Worm (Caenorhabditis elegans) whole organism, L4 larva: ENCODE data around the gene acl-4.

ENCODE experiments used
- T20F7.1 ChIP-seq: fragments of 200-800 bp; sonication (Bioruptor generic); optimal IDR thresholded peaks from 2 replicates; lab custom pipeline; 2018; ENCODE audit warnings: mild to moderate bottlenecking, missing genetic modification characterization, missing compliant biosample characterization
- aha-1 ChIP-seq: fragments of 150-350 bp; peaks from one replicate; lab custom pipeline; 2014; ENCODE audit warnings: missing biosample characterization, missing genetic modification characterization
- ama-1 ChIP-seq: fragments of 150-350 bp; optimal IDR thresholded peaks from 2 replicates; lab custom pipeline; 2014; ENCODE audit warnings: inconsistent platforms, mixed read lengths
- ceh-32 ChIP-seq: sonication (generic microtip); optimal IDR thresholded peaks from 2 replicates; lab custom pipeline; 2016; ENCODE audit warnings: mild to moderate bottlenecking, missing genetic modification characterization, missing compliant biosample characterization; ENCODE audit not compliant: poor library complexity
- ceh-82 ChIP-seq: sonication (generic microtip); optimal IDR thresholded peaks from 2 replicates; lab custom pipeline; 2017; ENCODE audit warnings: missing biosample characterization, missing genetic modification characterization
- ces-1 ChIP-seq: fragments of 150-350 bp; sonication (generic microtip); optimal IDR thresholded peaks from 4 replicates; lab custom pipeline; 2014; ENCODE audit warnings: missing biosample characterization, missing genetic modification reagents, missing genetic modification characterization
- daf-8 ChIP-seq: fragments of 200-800 bp; sonication (Bioruptor generic); IDR thresholded peaks from 2 replicates; pipeline ENCODE4 v1.3.6; 2022; ENCODE audit warnings: missing genetic modification characterization, missing compliant biosample characterization
- egl-43 ChIP-seq: fragments of 200-800 bp; sonication (Bioruptor generic); IDR thresholded peaks from 2 replicates; pipeline ENCODE4 v1.3.6; 2022; ENCODE audit warnings: missing genetic modification reagents, missing genetic modification characterization, missing compliant biosample characterization
- fkh-10 ChIP-seq: fragments of 150-350 bp; optimal IDR thresholded peaks from 2 replicates; lab custom pipeline; 2014; ENCODE audit warnings: missing biosample characterization, missing genetic modification reagents, missing genetic modification characterization
- gei-8 ChIP-seq: fragments of 200-800 bp; sonication (Bioruptor generic); optimal IDR thresholded peaks from 2 replicates; lab custom pipeline; 2018; ENCODE audit warnings: mild to moderate bottlenecking, missing genetic modification characterization, missing compliant biosample characterization
- hif-1 ChIP-seq, 2 experiments: sonication (generic microtip); optimal IDR thresholded peaks; 2 replicates each; lab custom pipeline; 2016 to 2017; ENCODE audit warnings: missing compliant biosample characterization in 2 of 2, missing genetic modification characterization in 2 of 2, missing genetic modification reagents in 2 of 2, missing genotype in 2 of 2, mild to moderate bottlenecking in 1 of 2
- lin-29 ChIP-seq: fragments of 200-800 bp; sonication (Bioruptor generic); IDR thresholded peaks from 2 replicates; pipeline ENCODE4 v1.3.6; 2022; ENCODE audit warnings: missing genetic modification reagents, missing genetic modification characterization, missing compliant biosample characterization
- lin-39 ChIP-seq: fragments of 150-350 bp; optimal IDR thresholded peaks from 2 replicates; lab custom pipeline; 2014; ENCODE audit warnings: missing biosample characterization, missing genetic modification reagents, missing genetic modification characterization
- madf-9 ChIP-seq: fragments of 200-800 bp; sonication (Bioruptor generic); conservative IDR thresholded peaks from 2 replicates; pipeline ENCODE4 v1.3.6; 2022; ENCODE audit warnings: missing genetic modification reagents, missing genetic modification characterization, missing compliant biosample characterization
- mes-2 ChIP-seq: sonication (generic microtip); optimal IDR thresholded peaks from 2 replicates; lab custom pipeline; 2016; ENCODE audit warnings: missing genotype, mild to moderate bottlenecking, missing genetic modification characterization, missing compliant biosample characterization; ENCODE audit not compliant: poor library complexity, severe bottlenecking
- mxl-3 ChIP-seq: fragments of 200-800 bp; sonication (Bioruptor generic); optimal IDR thresholded peaks from 2 replicates; lab custom pipeline; 2018; ENCODE audit warnings: mild to moderate bottlenecking, missing genetic modification characterization, missing compliant biosample characterization
- nhr-28 ChIP-seq: fragments of 150-350 bp; optimal IDR thresholded peaks from 2 replicates; lab custom pipeline; 2014; ENCODE audit warnings: missing biosample characterization, missing genetic modification characterization
- nhr-77 ChIP-seq: fragments of 150-350 bp; optimal IDR thresholded peaks from 2 replicates; lab custom pipeline; 2014; ENCODE audit warnings: missing biosample characterization, missing genetic modification characterization
- pha-4 ChIP-seq, 2 experiments: fragments of 150-350 bp in 1 of 2; fragments of 200-800 bp in 1 of 2; sonication (Bioruptor generic) in 1 of 2; IDR thresholded peaks in 1 of 2; optimal IDR thresholded peaks in 1 of 2; 2 replicates each; pipeline versions ENCODE4 v1.3.6 to Lab custom; 2014 to 2022; ENCODE audit warnings: missing genetic modification characterization in 2 of 2, missing genetic modification reagents in 2 of 2, missing biosample characterization in 1 of 2, missing compliant biosample characterization in 1 of 2
- php-3 ChIP-seq: fragments of 200-800 bp; sonication (Bioruptor generic); IDR thresholded peaks from 2 replicates; pipeline ENCODE4 v1.3.6; 2022; ENCODE audit warnings: missing genetic modification reagents, missing genetic modification characterization, missing compliant biosample characterization
- pqm-1 ChIP-seq: sonication (generic microtip); optimal IDR thresholded peaks from 2 replicates; lab custom pipeline; 2017; ENCODE audit warnings: missing biosample characterization, missing genetic modification characterization
- rbr-2 ChIP-seq: sonication (generic microtip); optimal IDR thresholded peaks from 2 replicates; lab custom pipeline; 2016; ENCODE audit warnings: missing genotype, missing genetic modification characterization, missing compliant biosample characterization
- sdz-12 ChIP-seq: fragments of 200-800 bp; sonication (Bioruptor generic); optimal IDR thresholded peaks from 2 replicates; lab custom pipeline; 2018; ENCODE audit warnings: mild to moderate bottlenecking, missing genetic modification characterization, missing compliant biosample characterization
- snpc-4 ChIP-seq: fragments of 150-350 bp; optimal IDR thresholded peaks from 2 replicates; lab custom pipeline; 2014; ENCODE audit warnings: missing biosample characterization, missing genetic modification characterization
- spr-1 ChIP-seq: sonication (generic microtip); optimal IDR thresholded peaks from 2 replicates; lab custom pipeline; 2016; ENCODE audit warnings: mild to moderate bottlenecking, missing genetic modification characterization, missing compliant biosample characterization
- tra-1 ChIP-seq: fragments of 200-800 bp; sonication (Bioruptor generic); IDR thresholded peaks from 2 replicates; pipeline ENCODE4 v1.3.6; 2022; ENCODE audit warnings: missing genetic modification reagents, missing genetic modification characterization, missing compliant biosample characterization
- unc-62 ChIP-seq, 3 experiments: fragments of 150-350 bp in 1 of 3; sonication (generic microtip); optimal IDR thresholded peaks in 2 of 3; peaks in 1 of 3; 1 replicate in 1 of 3; 2 replicates in 2 of 3; lab custom pipeline; 2014 to 2017; ENCODE audit warnings: missing biosample characterization in 3 of 3, missing genetic modification characterization in 3 of 3, missing genetic modification reagents in 3 of 3, missing genotype in 1 of 3
- vab-7 ChIP-seq: fragments of 200-800 bp; sonication (Bioruptor generic); IDR thresholded peaks from 2 replicates; pipeline ENCODE4 v1.3.6; 2022; ENCODE audit warnings: missing genetic modification reagents, missing genetic modification characterization, missing compliant biosample characterization
- zfp-2 ChIP-seq: sonication (generic microtip); optimal IDR thresholded peaks from 2 replicates; lab custom pipeline; 2016; ENCODE audit warnings: mild to moderate bottlenecking, missing genetic modification characterization, missing compliant biosample characterization

Gene acl-4

ce11 chrX:2041448-2042138 is 28.7 kb downstream of the acl-4 start:
- TF ChIP-seq aha-1 (tag; lab: Kevin White, UChicago) (peak; percentile 96), daf-8 (GFP tag; lab: Robert Waterston, UW) (no peak), mxl-3 (GFP tag; lab: Kevin White, UChicago) (no peak), snpc-4 (tag; lab: Kevin White, UChicago) (no peak), php-3 (GFP tag; lab: Robert Waterston, UW) (no peak), unc-62 (GFP tag; optimal IDR thresholded peaks at IDR 0.05 in 1 of 2; lab: Kevin White, UChicago) (peak in 1 of 2 experiments; percentile 94), unc-62 (tag; optimal IDR thresholded peaks at IDR 0.05; lab: Kevin White, UChicago) (no peak), fkh-10 (no peak), ces-1 (GFP tag; lab: Kevin White, UChicago) (no peak), ama-1 (lab: Kevin White, UChicago) (no peak), tra-1 (GFP tag; lab: Robert Waterston, UW) (no peak), mes-2 (tag; lab: Kevin White, UChicago) (no peak)

DNA sequence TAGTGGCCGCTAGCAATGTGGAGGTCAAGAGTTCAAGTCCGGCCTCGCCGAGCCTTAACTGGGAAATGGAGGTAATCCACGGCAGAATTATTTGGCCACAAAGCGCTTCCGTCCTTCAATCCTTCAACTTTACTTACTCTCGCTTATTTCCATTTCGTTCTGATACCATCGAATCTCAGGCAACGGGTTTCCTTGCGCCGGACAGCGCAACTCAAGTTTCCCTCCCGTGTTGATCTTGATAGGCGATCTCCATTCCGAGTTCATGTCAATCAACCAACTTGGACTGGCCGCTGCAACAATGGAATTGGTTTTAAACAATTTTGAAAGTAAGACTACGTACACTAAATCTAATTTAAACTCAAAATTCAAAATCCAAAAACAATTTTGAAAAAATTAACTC is 29.4 kb downstream of the acl-4 start:
- TF ChIP-seq spr-1 (tag; lab: Kevin White, UChicago) (no peak), gei-8 (GFP tag; lab: Kevin White, UChicago) (no peak), egl-43 (GFP tag; lab: Robert Waterston, UW) (no peak), lin-39 (tag; lab: Kevin White, UChicago) (no peak), unc-62 (GFP tag; optimal IDR thresholded peaks at IDR 0.05 in 1 of 2; lab: Kevin White, UChicago) (peak in 1 of 2 experiments; percentile 70), unc-62 (tag; optimal IDR thresholded peaks at IDR 0.05; lab: Kevin White, UChicago) (no peak)

DNA sequence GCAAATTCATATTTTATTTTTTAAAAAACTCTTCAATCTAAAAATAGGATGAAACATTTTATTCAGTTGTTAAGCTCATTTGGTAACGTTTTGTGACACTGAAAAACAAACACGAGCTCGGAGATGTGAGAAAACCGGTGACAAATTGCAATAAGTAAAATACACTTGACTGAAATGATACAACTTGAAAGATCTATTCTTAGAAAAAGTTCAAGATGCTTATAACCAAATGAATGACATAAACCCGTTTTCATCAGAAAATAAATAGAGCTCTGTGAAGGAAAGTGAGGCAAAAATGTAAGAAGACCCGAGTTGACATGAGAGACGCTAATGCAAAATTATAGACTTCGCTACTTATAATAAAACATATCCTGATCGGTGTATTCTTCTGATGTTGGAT is 30.9 kb downstream of the acl-4 start, which contains the start of gene smex-2:
smex-2 (minus strand) TSS at position 101 of the 400 bp plus-strand sequence.
- TF ChIP-seq nhr-77 (tag; lab: Kevin White, UChicago) (no peak), zfp-2 (tag; lab: Kevin White, UChicago) (no peak), sdz-12 (no peak), lin-29 (GFP tag; lab: Robert Waterston, UW) (no peak), pqm-1 (tag; lab: Kevin White, UChicago) (no peak), T20F7.1 (no peak), hif-1 (tag; optimal IDR thresholded peaks at IDR 0.05; lab: Kevin White, UChicago) (no peak), rbr-2 (tag; lab: Kevin White, UChicago) (no peak), vab-7 (no peak), ceh-82 (tag; lab: Kevin White, UChicago) (no peak), lin-39 (tag; lab: Kevin White, UChicago) (no peak)

DNA sequence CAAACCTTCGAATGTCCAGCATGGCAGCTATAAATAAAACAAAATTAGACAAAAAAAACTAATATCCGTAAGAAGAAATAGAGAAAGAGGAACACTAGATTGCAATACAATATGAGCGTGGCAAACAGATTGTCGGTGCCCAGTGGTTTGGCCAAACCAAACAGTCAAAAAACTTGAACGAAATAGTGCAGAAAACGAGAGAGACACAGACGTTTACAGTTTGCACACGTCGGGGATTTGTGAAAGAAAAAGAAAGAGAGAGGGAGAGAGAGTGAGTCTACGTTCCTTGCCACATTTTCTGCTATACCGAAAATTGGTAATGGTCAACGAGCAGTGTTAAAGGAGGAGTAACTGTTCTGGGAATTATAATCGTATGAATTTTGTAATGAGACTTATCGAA is 35.1 kb downstream of the acl-4 start, which contains the start of gene ergi-1:
ergi-1 (minus strand) TSS at position 101 of the 400 bp plus-strand sequence.
- TF ChIP-seq madf-9 (GFP tag; lab: Robert Waterston, UW) (no peak), pha-4 (GFP tag; IDR thresholded peaks at IDR 0.05; lab: Robert Waterston, UW) (no peak), pha-4 (tag; optimal IDR thresholded peaks at IDR 0.05; lab: Kevin White, UChicago) (no peak)

DNA sequence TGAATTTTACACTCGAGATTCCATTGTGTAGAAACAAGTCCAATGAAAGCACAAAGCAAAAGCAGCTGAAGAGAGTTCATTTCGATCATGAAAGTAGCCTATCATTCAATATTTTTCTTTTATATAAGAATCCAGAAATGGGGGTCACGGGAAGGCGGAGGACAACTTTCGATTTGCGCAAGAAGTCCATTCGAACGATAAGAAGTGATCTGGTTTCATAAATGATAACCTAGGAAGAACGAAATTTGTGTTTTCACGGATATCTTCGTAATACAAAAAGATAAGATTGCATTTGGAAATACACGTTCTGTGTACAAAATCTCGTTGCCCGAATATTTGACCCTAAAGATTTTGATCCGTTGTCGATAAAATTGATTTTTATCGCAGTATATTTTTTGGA is 38.8 kb downstream of the acl-4 start, which contains the start of gene Y102A11A.5:
Y102A11A.5 (minus strand) TSS at position 175 of the 400 bp plus-strand sequence.
- TF ChIP-seq ceh-32 (tag; lab: Kevin White, UChicago) (no peak), nhr-28 (tag; lab: Kevin White, UChicago) (peak; percentile 36)
